Worm (Caenorhabditis elegans) whole organism, L2 larva: Measurements from ENCODE around the gene ctr-9.

ENCODE experiments used
- C34F6.9 ChIP-seq: fragments of 150-350 bp; optimal IDR thresholded peaks from 2 replicates; lab custom pipeline; 2014; ENCODE audit warnings: missing biosample characterization, missing genetic modification characterization
- F13H6.1 ChIP-seq: sonication (generic microtip); optimal IDR thresholded peaks from 2 replicates; lab custom pipeline; 2016; ENCODE audit warnings: missing genetic modification characterization, missing compliant biosample characterization
- R02D3.7 ChIP-seq: fragments of 150-350 bp; optimal IDR thresholded peaks from 2 replicates; lab custom pipeline; 2014; ENCODE audit warnings: missing biosample characterization, missing genetic modification characterization
- Y55F3AM.14 ChIP-seq: fragments of 200-800 bp; sonication (Bioruptor generic); optimal IDR thresholded peaks from 2 replicates; lab custom pipeline; 2018; ENCODE audit warnings: mild to moderate bottlenecking, missing genetic modification characterization, missing compliant biosample characterization
- ZK546.5 ChIP-seq: sonication (generic microtip); optimal IDR thresholded peaks from 2 replicates; lab custom pipeline; 2017; ENCODE audit warnings: missing biosample characterization, missing genetic modification characterization
- aly-2 ChIP-seq: fragments of 150-350 bp; optimal IDR thresholded peaks from 2 replicates; lab custom pipeline; 2014; ENCODE audit warnings: missing biosample characterization, missing genetic modification characterization
- ama-1 ChIP-seq: fragments of 150-350 bp; optimal IDR thresholded peaks from 2 replicates; lab custom pipeline; 2018; ENCODE audit warnings: inconsistent platforms
- blmp-1 ChIP-seq: sonication (generic microtip); optimal IDR thresholded peaks from 2 replicates; lab custom pipeline; 2017; ENCODE audit warnings: missing genetic modification characterization, mild to moderate bottlenecking, missing compliant biosample characterization, antibody characterized with exemption, moderate library complexity; ENCODE audit not compliant: insufficient read depth
- ceh-16 ChIP-seq: fragments of 150-350 bp; optimal IDR thresholded peaks from 2 replicates; lab custom pipeline; 2014; ENCODE audit warnings: missing biosample characterization, missing genetic modification characterization
- ceh-82 ChIP-seq: fragments of 150-350 bp; optimal IDR thresholded peaks from 2 replicates; lab custom pipeline; 2014; ENCODE audit warnings: missing biosample characterization, missing genetic modification characterization
- crh-2 ChIP-seq: sonication (generic microtip); optimal IDR thresholded peaks from 2 replicates; lab custom pipeline; 2017; ENCODE audit warnings: missing biosample characterization, missing genetic modification characterization
- dmd-4 ChIP-seq: sonication (generic microtip); optimal IDR thresholded peaks from 2 replicates; lab custom pipeline; 2017; ENCODE audit warnings: missing biosample characterization, missing genetic modification characterization
- egl-27 ChIP-seq: sonication (generic microtip); optimal IDR thresholded peaks from 3 replicates; lab custom pipeline; 2017; ENCODE audit warnings: missing biosample characterization, missing genetic modification reagents, missing genetic modification characterization
- elt-3 ChIP-seq: sonication (generic microtip); optimal IDR thresholded peaks from 2 replicates; lab custom pipeline; 2017; ENCODE audit warnings: missing biosample characterization, missing genetic modification characterization
- fos-1 ChIP-seq: fragments of 150-350 bp; optimal IDR thresholded peaks from 2 replicates; lab custom pipeline; 2014; ENCODE audit warnings: missing biosample characterization, missing genetic modification characterization
- gmeb-1 ChIP-seq: fragments of 150-350 bp; optimal IDR thresholded peaks from 2 replicates; lab custom pipeline; 2014; ENCODE audit warnings: missing biosample characterization, missing genetic modification characterization
- lin-11 ChIP-seq: fragments of 150-350 bp; sonication (generic microtip); optimal IDR thresholded peaks from 2 replicates; lab custom pipeline; 2014; ENCODE audit warnings: missing biosample characterization, missing genetic modification characterization, inconsistent platforms, mixed read lengths
- lin-13 ChIP-seq: fragments of 150-350 bp; optimal IDR thresholded peaks from 2 replicates; lab custom pipeline; 2014; ENCODE audit warnings: missing biosample characterization, missing genetic modification reagents, missing genetic modification characterization
- lin-39 ChIP-seq: fragments of 150-350 bp; optimal IDR thresholded peaks from 2 replicates; lab custom pipeline; 2014; ENCODE audit warnings: missing biosample characterization, missing genetic modification reagents, missing genetic modification characterization
- lsy-2 ChIP-seq, 2 experiments: fragments of 150-350 bp in 1 of 2; sonication (generic microtip) in 1 of 2; optimal IDR thresholded peaks; 2 replicates each; lab custom pipeline; 2014 to 2017; ENCODE audit warnings: missing biosample characterization in 2 of 2, missing genetic modification characterization in 2 of 2
- mab-5 ChIP-seq: fragments of 150-350 bp; optimal IDR thresholded peaks from 2 replicates; lab custom pipeline; 2014; ENCODE audit warnings: missing biosample characterization, missing genetic modification characterization
- mbf-1 ChIP-seq: sonication (generic microtip); optimal IDR thresholded peaks from 2 replicates; lab custom pipeline; 2017; ENCODE audit warnings: missing biosample characterization, missing genetic modification characterization
- mdl-1 ChIP-seq, 2 experiments: fragments of 150-350 bp in 1 of 2; sonication (generic microtip) in 1 of 2; optimal IDR thresholded peaks; 2 replicates each; lab custom pipeline; 2017; ENCODE audit warnings: missing biosample characterization in 2 of 2, missing genetic modification characterization in 2 of 2
- nhr-10 ChIP-seq: sonication (generic microtip); optimal IDR thresholded peaks from 2 replicates; lab custom pipeline; 2017; ENCODE audit warnings: missing biosample characterization, missing genetic modification characterization
- nhr-11 ChIP-seq: fragments of 150-350 bp; optimal IDR thresholded peaks from 2 replicates; lab custom pipeline; 2014; ENCODE audit warnings: missing biosample characterization, missing genetic modification characterization
- nhr-129 ChIP-seq: fragments of 150-350 bp; optimal IDR thresholded peaks from 2 replicates; lab custom pipeline; 2014; ENCODE audit warnings: missing biosample characterization, missing genetic modification characterization
- nhr-21 ChIP-seq: fragments of 150-350 bp; optimal IDR thresholded peaks from 2 replicates; lab custom pipeline; 2014; ENCODE audit warnings: missing biosample characterization, missing genetic modification characterization
- nhr-25 ChIP-seq: fragments of 150-350 bp; sonication (generic microtip); optimal IDR thresholded peaks from 3 replicates; lab custom pipeline; 2014; ENCODE audit warnings: missing biosample characterization, missing genetic modification characterization
- nhr-6 ChIP-seq: fragments of 150-350 bp; optimal IDR thresholded peaks from 2 replicates; lab custom pipeline; 2014; ENCODE audit warnings: missing biosample characterization, missing genetic modification characterization
- nhr-77 ChIP-seq: fragments of 150-350 bp; optimal IDR thresholded peaks from 2 replicates; lab custom pipeline; 2014; ENCODE audit warnings: missing biosample characterization, missing genetic modification characterization
- sem-4 ChIP-seq: fragments of 150-350 bp; optimal IDR thresholded peaks from 2 replicates; lab custom pipeline; 2014; ENCODE audit warnings: missing biosample characterization, missing genetic modification reagents, missing genetic modification characterization
- sma-3 ChIP-seq: sonication (generic microtip); optimal IDR thresholded peaks from 2 replicates; lab custom pipeline; 2016; ENCODE audit warnings: missing genetic modification reagents, missing genetic modification characterization, missing compliant biosample characterization
- sma-9 ChIP-seq, 2 experiments: fragments of 150-350 bp in 1 of 2; sonication (generic microtip) in 1 of 2; optimal IDR thresholded peaks; 2 replicates each; lab custom pipeline; 2014 to 2016; ENCODE audit warnings: missing genetic modification characterization in 2 of 2, mild to moderate bottlenecking in 1 of 2, missing biosample characterization in 1 of 2, missing compliant biosample characterization in 1 of 2, missing genetic modification reagents in 1 of 2, moderate library complexity in 1 of 2
- snpc-4 ChIP-seq: fragments of 150-350 bp; optimal IDR thresholded peaks from 2 replicates; lab custom pipeline; 2014; ENCODE audit warnings: missing biosample characterization, missing genetic modification characterization
- unc-39 ChIP-seq: fragments of 150-350 bp; optimal IDR thresholded peaks from 2 replicates; lab custom pipeline; 2014; ENCODE audit warnings: missing biosample characterization, missing genetic modification characterization
- unc-55 ChIP-seq: fragments of 150-350 bp; sonication (generic microtip); optimal IDR thresholded peaks from 3 replicates; lab custom pipeline; 2014; ENCODE audit warnings: missing biosample characterization, missing genetic modification reagents, missing genetic modification characterization
- zag-1 ChIP-seq: fragments of 150-350 bp; optimal IDR thresholded peaks from 2 replicates; lab custom pipeline; 2014; ENCODE audit warnings: missing biosample characterization, missing genetic modification characterization
- ztf-1 ChIP-seq: fragments of 200-800 bp; sonication (Bioruptor generic); conservative IDR thresholded peaks from 2 replicates; pipeline ENCODE4 v1.3.6; 2022; ENCODE audit warnings: missing genetic modification characterization, missing compliant biosample characterization
- ztf-11 ChIP-seq: sonication (generic microtip); optimal IDR thresholded peaks from 2 replicates; lab custom pipeline; 2017; ENCODE audit warnings: missing biosample characterization, missing genetic modification characterization
- ztf-4 ChIP-seq: fragments of 150-350 bp; optimal IDR thresholded peaks from 2 replicates; lab custom pipeline; 2014; ENCODE audit warnings: missing biosample characterization, missing genetic modification characterization

Gene ctr-9

DNA sequence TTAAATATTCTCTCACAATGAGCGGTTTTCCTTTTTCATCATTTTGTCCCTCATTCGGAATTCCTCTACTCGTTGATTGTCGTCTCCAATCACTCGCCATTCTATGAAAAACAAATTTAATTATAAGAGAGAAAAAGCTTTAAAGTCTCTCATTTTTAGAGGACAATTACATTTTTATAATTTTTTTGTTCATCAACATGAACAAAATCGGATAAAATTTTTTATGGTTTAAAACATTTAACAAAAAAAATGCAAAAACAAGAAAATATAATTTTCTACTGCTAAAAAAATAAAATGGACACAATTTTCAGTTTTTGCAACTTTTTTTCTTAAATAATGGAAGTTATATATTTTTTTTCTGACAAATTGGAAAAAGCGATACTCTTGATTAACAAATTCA, 25.0 kb downstream of the ctr-9 start, which contains the start of gene F55H2.7:
Gene F55H2.7 (minus strand): TSS at position 101 of the 400 bp plus-strand sequence.
- TF ChIP-seq unc-39 (tag; lab: Kevin White, UChicago) (no peak), crh-2 (tag; lab: Kevin White, UChicago) (no peak), lin-13 (GFP tag; lab: Kevin White, UChicago) (no peak), ceh-82 (tag; lab: Kevin White, UChicago) (no peak), mbf-1 (tag; lab: Kevin White, UChicago) (no peak), nhr-77 (tag; lab: Kevin White, UChicago) (no peak), ztf-4 (tag; lab: Kevin White, UChicago) (no peak), ama-1 (lab: Kevin White, UChicago) (no peak), elt-3 (no peak), nhr-129 (tag; lab: Kevin White, UChicago) (no peak), aly-2 (tag; lab: Kevin White, UChicago) (no peak), egl-27 (tag; lab: Kevin White, UChicago) (no peak)

DNA sequence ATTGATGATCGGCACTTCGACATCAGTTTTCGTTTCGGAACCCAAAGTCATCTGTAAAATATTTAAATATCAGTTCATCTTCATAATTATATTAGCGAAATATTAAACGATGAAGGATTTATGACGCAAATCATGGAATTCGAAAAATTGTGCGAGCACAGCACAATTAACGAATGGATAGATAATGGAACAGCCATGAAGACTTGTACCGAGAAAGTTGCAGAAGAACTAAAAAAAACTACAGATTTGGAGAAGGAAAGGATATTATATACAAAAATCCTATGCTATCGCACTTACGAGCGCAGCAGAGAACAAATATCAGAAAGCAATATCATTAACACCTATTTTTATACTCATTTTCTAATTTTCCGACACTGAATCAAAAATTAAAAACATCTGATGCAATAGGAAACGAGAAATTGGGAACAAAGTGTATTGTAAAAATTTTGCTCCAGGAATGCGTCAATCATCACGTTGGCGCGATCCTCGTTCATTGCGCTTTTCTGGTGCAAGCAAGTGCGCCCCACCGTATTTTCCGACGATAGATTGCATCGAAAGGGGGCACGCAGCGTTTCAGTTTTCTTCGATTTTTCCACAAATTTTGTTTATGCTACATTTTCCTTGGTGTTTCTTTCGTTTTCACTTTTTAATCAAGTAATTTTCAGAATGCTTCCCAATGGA, 30.4 kb downstream of the ctr-9 start, which contains the start of the genes clu-1 and prp-40:
Gene clu-1 (minus strand): TSS at position 51 of the 681 bp plus-strand sequence.
Gene prp-40 (plus strand): TSS at position 666 of the 681 bp plus-strand sequence.
- TF ChIP-seq mab-5 (peak; percentile 89), gmeb-1 (tag; lab: Kevin White, UChicago) (peak; percentile 89), ztf-11 (tag; lab: Kevin White, UChicago) (no peak), R02D3.7 (tag; lab: Kevin White, UChicago) (peak; percentile 15), ama-1 (lab: Kevin White, UChicago) (peak; percentile 42), mdl-1 (tag; optimal IDR thresholded peaks at IDR 0.05; lab: Kevin White, UChicago) (peak in 1 of 2 experiments; percentile 46), zag-1 (peak; percentile 81), nhr-25 (tag; lab: Kevin White, UChicago) (peak; percentile 90), Y55F3AM.14 (GFP tag; lab: Kevin White, UChicago) (no peak), snpc-4 (tag; lab: Kevin White, UChicago) (peak; percentile 48), blmp-1 (tag; lab: Kevin White, UChicago) (peak; percentile 36), lin-11 (tag; lab: Kevin White, UChicago) (peak; percentile 85), ztf-4 (tag; lab: Kevin White, UChicago) (peak; percentile 50), ztf-1 (no peak), nhr-21 (peak; percentile 84), fos-1 (tag; lab: Kevin White, UChicago) (peak; percentile 73), lin-39 (tag; lab: Kevin White, UChicago) (no peak), sem-4 (tag; lab: Kevin White, UChicago) (peak; percentile 67), F13H6.1 (tag; lab: Kevin White, UChicago) (peak; percentile 91), lin-13 (GFP tag; lab: Kevin White, UChicago) (peak; percentile 90), dmd-4 (tag; lab: Kevin White, UChicago) (no peak), C34F6.9 (tag; lab: Kevin White, UChicago) (peak; percentile 98), nhr-10 (tag; lab: Kevin White, UChicago) (peak; percentile 73), unc-55 (GFP tag; lab: Kevin White, UChicago) (peak; percentile 94), nhr-129 (tag; lab: Kevin White, UChicago) (peak; percentile 96), ceh-16 (tag; lab: Kevin White, UChicago) (peak; percentile 60), ceh-82 (tag; lab: Kevin White, UChicago) (peak; percentile 12), crh-2 (tag; lab: Kevin White, UChicago) (peak; percentile 86), elt-3 (no peak), ZK546.5 (tag; lab: Kevin White, UChicago) (peak; percentile 33), sma-9 (GFP tag; optimal IDR thresholded peaks at IDR 0.05; lab: Kevin White, UChicago) (peak; percentile 84), sma-9 (tag; optimal IDR thresholded peaks at IDR 0.05; lab: Kevin White, UChicago) (no peak), lsy-2 (tag; optimal IDR thresholded peaks at IDR 0.05; lab: Kevin White, UChicago) (peak; percentile 86 to 95), aly-2 (tag; lab: Kevin White, UChicago) (no peak), nhr-11 (tag; lab: Kevin White, UChicago) (no peak), sma-3 (GFP tag; lab: Kevin White, UChicago) (peak; percentile 89), nhr-6 (peak; percentile 72)
